Worm (Caenorhabditis elegans) whole organism, L2 larva: ENCODE data around the gene pha-1.
A peak's percentile ranks its signal among the peaks of the same experiment; 100 is the strongest.

Source experiments
- C34F6.9 ChIP-seq: fragments of 150-350 bp; optimal IDR thresholded peaks from 2 replicates; lab custom pipeline; 2014; ENCODE audit warnings: missing biosample characterization, missing genetic modification characterization
- F13H6.1 ChIP-seq: sonication (generic microtip); optimal IDR thresholded peaks from 2 replicates; lab custom pipeline; 2016; ENCODE audit warnings: missing genetic modification characterization, missing compliant biosample characterization
- Y55F3AM.14 ChIP-seq: fragments of 200-800 bp; sonication (Bioruptor generic); optimal IDR thresholded peaks from 2 replicates; lab custom pipeline; 2018; ENCODE audit warnings: mild to moderate bottlenecking, missing genetic modification characterization, missing compliant biosample characterization
- ceh-16 ChIP-seq: fragments of 150-350 bp; optimal IDR thresholded peaks from 2 replicates; lab custom pipeline; 2014; ENCODE audit warnings: missing biosample characterization, missing genetic modification characterization
- crh-2 ChIP-seq: sonication (generic microtip); optimal IDR thresholded peaks from 2 replicates; lab custom pipeline; 2017; ENCODE audit warnings: missing biosample characterization, missing genetic modification characterization
- elt-1 ChIP-seq: fragments of 150-350 bp; optimal IDR thresholded peaks from 2 replicates; lab custom pipeline; 2014; ENCODE audit warnings: missing biosample characterization, missing genetic modification characterization
- fos-1 ChIP-seq: fragments of 150-350 bp; optimal IDR thresholded peaks from 2 replicates; lab custom pipeline; 2014; ENCODE audit warnings: missing biosample characterization, missing genetic modification characterization
- lin-11 ChIP-seq: fragments of 150-350 bp; sonication (generic microtip); optimal IDR thresholded peaks from 2 replicates; lab custom pipeline; 2014; ENCODE audit warnings: missing biosample characterization, missing genetic modification characterization, inconsistent platforms, mixed read lengths
- lin-13 ChIP-seq: fragments of 150-350 bp; optimal IDR thresholded peaks from 2 replicates; lab custom pipeline; 2014; ENCODE audit warnings: missing biosample characterization, missing genetic modification reagents, missing genetic modification characterization
- lsy-2 ChIP-seq, 2 experiments: fragments of 150-350 bp in 1 of 2; sonication (generic microtip) in 1 of 2; optimal IDR thresholded peaks; 2 replicates each; lab custom pipeline; 2014 to 2017; ENCODE audit warnings: missing biosample characterization in 2 of 2, missing genetic modification characterization in 2 of 2
- mdl-1 ChIP-seq, 2 experiments: fragments of 150-350 bp in 1 of 2; sonication (generic microtip) in 1 of 2; optimal IDR thresholded peaks; 2 replicates each; lab custom pipeline; 2017; ENCODE audit warnings: missing biosample characterization in 2 of 2, missing genetic modification characterization in 2 of 2
- nhr-129 ChIP-seq: fragments of 150-350 bp; optimal IDR thresholded peaks from 2 replicates; lab custom pipeline; 2014; ENCODE audit warnings: missing biosample characterization, missing genetic modification characterization
- nhr-237 ChIP-seq: fragments of 150-350 bp; optimal IDR thresholded peaks from 2 replicates; lab custom pipeline; 2014; ENCODE audit warnings: missing biosample characterization, missing genetic modification characterization
- nhr-25 ChIP-seq: fragments of 150-350 bp; sonication (generic microtip); optimal IDR thresholded peaks from 3 replicates; lab custom pipeline; 2014; ENCODE audit warnings: missing biosample characterization, missing genetic modification characterization
- sem-4 ChIP-seq: fragments of 150-350 bp; optimal IDR thresholded peaks from 2 replicates; lab custom pipeline; 2014; ENCODE audit warnings: missing biosample characterization, missing genetic modification reagents, missing genetic modification characterization
- sma-3 ChIP-seq: sonication (generic microtip); optimal IDR thresholded peaks from 2 replicates; lab custom pipeline; 2016; ENCODE audit warnings: missing genetic modification reagents, missing genetic modification characterization, missing compliant biosample characterization
- sma-9 ChIP-seq, 2 experiments: fragments of 150-350 bp in 1 of 2; sonication (generic microtip) in 1 of 2; optimal IDR thresholded peaks; 2 replicates each; lab custom pipeline; 2014 to 2016; ENCODE audit warnings: missing genetic modification characterization in 2 of 2, mild to moderate bottlenecking in 1 of 2, missing biosample characterization in 1 of 2, missing compliant biosample characterization in 1 of 2, missing genetic modification reagents in 1 of 2, moderate library complexity in 1 of 2
- snpc-4 ChIP-seq: fragments of 150-350 bp; optimal IDR thresholded peaks from 2 replicates; lab custom pipeline; 2014; ENCODE audit warnings: missing biosample characterization, missing genetic modification characterization
- unc-55 ChIP-seq: fragments of 150-350 bp; sonication (generic microtip); optimal IDR thresholded peaks from 3 replicates; lab custom pipeline; 2014; ENCODE audit warnings: missing biosample characterization, missing genetic modification reagents, missing genetic modification characterization
- zag-1 ChIP-seq: fragments of 150-350 bp; optimal IDR thresholded peaks from 2 replicates; lab custom pipeline; 2014; ENCODE audit warnings: missing biosample characterization, missing genetic modification characterization

Gene pha-1

DNA sequence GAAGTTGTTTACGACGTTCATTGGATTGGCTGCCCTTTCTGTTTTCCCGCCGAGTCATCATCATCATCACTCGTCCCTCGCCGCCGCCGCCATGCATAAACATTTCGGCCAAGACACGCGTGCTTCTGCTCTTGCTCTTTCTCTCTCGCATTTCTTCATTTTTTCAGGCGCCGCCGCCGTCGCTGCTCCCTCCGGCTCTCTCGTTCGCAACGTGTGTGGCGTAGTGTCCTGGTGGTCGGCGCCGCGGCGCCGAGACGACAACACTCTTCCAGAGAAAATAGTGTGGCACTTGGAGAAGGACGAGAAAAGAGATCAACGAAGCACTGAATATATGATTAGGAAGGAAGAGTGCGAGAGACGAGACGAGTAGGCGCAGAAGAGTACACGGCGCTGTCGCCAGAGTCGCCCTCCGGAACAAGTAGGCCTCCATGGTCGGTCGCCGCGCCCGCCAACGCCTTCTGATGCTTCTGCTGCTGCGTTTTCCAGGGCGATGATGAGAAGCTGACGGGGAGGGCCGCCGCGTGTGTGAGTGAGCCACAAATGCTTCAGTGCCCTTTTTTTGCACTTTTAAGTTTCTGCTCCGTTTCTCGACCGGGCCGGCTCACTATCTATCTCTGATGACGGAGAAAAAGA is 54.0 kb downstream of the pha-1 start:
- TF ChIP-seq unc-55 (GFP tag; lab: Kevin White, UChicago) (peak; percentile 66), zag-1 (tag; lab: Kevin White, UChicago) (peak; percentile 89), F13H6.1 (tag; lab: Kevin White, UChicago) (peak; percentile 82), mdl-1 (tag; optimal IDR thresholded peaks at IDR 0.05; lab: Kevin White, UChicago) (peak in 1 of 2 experiments; percentile 71), Y55F3AM.14 (GFP tag; lab: Kevin White, UChicago) (peak; percentile 40), nhr-237 (tag; lab: Kevin White, UChicago) (no peak), sma-3 (GFP tag; lab: Kevin White, UChicago) (peak; percentile 40), crh-2 (tag; lab: Kevin White, UChicago) (peak; percentile 80), sem-4 (tag; lab: Kevin White, UChicago) (peak; percentile 32), lin-11 (tag; lab: Kevin White, UChicago) (peak; percentile 50), nhr-129 (tag; lab: Kevin White, UChicago) (no peak), lin-13 (GFP tag; lab: Kevin White, UChicago) (peak; percentile 32), C34F6.9 (tag; lab: Kevin White, UChicago) (peak; percentile 67), ceh-16 (tag; lab: Kevin White, UChicago) (no peak), elt-1 (tag; lab: Kevin White, UChicago) (no peak), snpc-4 (tag; lab: Kevin White, UChicago) (no peak), sma-9 (GFP tag; optimal IDR thresholded peaks at IDR 0.05; lab: Kevin White, UChicago) (peak; percentile 58), sma-9 (tag; optimal IDR thresholded peaks at IDR 0.05; lab: Kevin White, UChicago) (no peak), lsy-2 (tag; optimal IDR thresholded peaks at IDR 0.05; lab: Kevin White, UChicago) (peak in 1 of 2 experiments; percentile 50), nhr-25 (tag; lab: Kevin White, UChicago) (no peak), fos-1 (peak; percentile 64)
